Worm (Caenorhabditis elegans): Measurements from ENCODE around the gene unc-23.

Gene unc-23

DNA sequence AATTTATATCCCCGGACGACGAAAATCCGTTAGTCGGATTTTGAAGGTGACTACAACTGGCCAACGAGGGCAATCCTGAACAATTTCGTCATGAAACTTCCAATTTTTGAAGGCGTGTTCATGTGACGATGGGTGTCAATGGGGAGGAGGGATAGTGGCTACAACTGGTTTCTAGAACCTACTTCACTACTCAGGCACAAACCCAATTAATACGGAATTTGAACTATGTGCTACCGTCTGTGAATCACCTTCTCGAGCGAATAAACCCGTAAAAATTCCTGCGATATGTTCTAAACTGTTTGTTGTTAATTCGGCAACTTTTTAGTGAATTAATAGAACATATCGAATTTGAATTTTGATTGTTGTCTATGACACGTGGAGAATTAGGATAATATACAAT is 8.4 kb upstream of the unc-23 start:
- no peak for TF ChIP-seq ceh-13 (GFP tag; optimal IDR thresholded peaks at IDR 0.05)
- TF ChIP-seq pes-1 (GFP tag; IDR thresholded peaks at IDR 0.05) = no peak
- TF ChIP-seq aly-1 (tag; optimal IDR thresholded peaks at IDR 0.05) = no peak
- no peak for TF ChIP-seq ceh-36 (tag; optimal IDR thresholded peaks at IDR 0.05)
- no peak for TF ChIP-seq tra-4 (tag; optimal IDR thresholded peaks at IDR 0.05)
- TF ChIP-seq ets-7 (tag; optimal IDR thresholded peaks at IDR 0.05) = no peak
- TF ChIP-seq B0310.2 (tag; optimal IDR thresholded peaks at IDR 0.05) = no peak
- TF ChIP-seq ama-1 (optimal IDR thresholded peaks at IDR 0.05) = no peak
- no peak for TF ChIP-seq tbx-11 (GFP tag; IDR thresholded peaks at IDR 0.05)

DNA sequence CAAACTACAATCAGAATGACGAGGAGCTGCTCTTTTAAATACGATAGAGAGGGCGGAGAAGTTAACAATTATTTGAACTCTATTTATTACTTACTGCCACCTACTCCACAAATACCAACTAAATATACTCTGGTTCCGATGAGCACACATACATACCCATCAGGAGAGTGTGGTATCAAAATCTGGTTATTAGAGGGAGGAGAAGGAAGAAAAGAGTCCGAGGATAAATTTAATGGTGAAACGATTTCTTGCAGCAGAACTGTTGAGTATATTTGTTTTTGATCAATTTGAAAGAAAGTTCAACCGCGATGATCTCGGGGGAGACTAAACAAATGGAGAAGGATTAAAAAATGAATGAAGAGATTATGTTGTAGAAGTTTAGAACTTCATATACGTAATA is 7.2 kb upstream of the unc-23 start, which contains the start of gene H14N18.4:
TSS of gene H14N18.4 (minus strand) at position 12 of the 400 bp plus-strand sequence.
- no peak for TF ChIP-seq tra-4 (tag; optimal IDR thresholded peaks at IDR 0.05)

DNA sequence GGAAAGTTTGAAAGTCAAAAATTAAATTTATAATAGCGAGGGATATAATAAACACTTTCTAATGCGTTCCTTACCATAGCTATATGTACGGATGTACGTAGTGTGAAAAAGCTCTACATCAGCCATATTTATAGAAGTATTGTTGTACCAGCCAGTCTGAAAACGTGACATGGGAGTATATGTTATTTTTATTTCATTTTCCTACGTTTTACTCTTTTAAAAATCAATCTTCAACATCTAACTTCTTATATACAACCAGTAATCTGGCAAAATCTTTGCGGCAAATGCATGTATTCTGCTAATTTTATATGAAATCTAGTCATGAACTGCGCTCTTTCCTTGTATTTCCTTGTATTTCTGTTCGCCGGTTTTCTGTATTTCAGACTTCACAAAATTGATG is 3.8 kb upstream of the unc-23 start, which contains the start of gene H14N18.2:
TSS of gene H14N18.2 (plus strand) at position 301 of the 400 bp plus-strand sequence.
- TF ChIP-seq flt-1 (GFP tag; IDR thresholded peaks at IDR 0.05) = no peak
- no peak for TF ChIP-seq ama-1 (optimal IDR thresholded peaks at IDR 0.05)
- TF ChIP-seq pes-1 (GFP tag; IDR thresholded peaks at IDR 0.05) = no peak
- TF ChIP-seq ceh-36 (tag; optimal IDR thresholded peaks at IDR 0.05) = no peak
- no peak for TF ChIP-seq tbx-37 (GFP tag; conservative IDR thresholded peaks at IDR 0.05)
- no peak for TF ChIP-seq tbx-11 (GFP tag; IDR thresholded peaks at IDR 0.05)
- TF ChIP-seq sea-1 (GFP tag; conservative IDR thresholded peaks at IDR 0.05) = no peak
- TF ChIP-seq hnd-1 (tag; optimal IDR thresholded peaks at IDR 0.05) = no peak

DNA sequence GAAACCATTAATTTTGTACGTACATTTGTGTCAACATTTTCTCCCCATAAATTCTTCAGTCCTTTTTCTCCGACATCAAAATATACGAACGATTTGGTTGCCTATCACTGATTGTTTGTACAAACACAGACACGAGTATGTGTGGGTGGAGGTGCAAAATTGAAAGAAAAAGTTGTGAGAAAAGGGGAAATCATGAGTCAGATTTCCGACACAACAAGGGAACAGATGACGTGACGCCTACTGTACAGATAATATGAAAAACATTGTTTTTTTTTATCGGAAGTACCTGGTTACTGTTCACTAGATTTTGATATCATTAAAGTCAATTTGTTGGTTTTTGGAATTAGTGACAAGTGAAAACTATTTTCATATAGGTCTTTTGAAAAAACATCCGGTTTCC is 1.9 kb upstream of the unc-23 start:
- no peak for TF ChIP-seq ceh-36 (tag; optimal IDR thresholded peaks at IDR 0.05)
- TF ChIP-seq F13C5.2 (tag; optimal IDR thresholded peaks at IDR 0.05) = no peak

- no peak for TF ChIP-seq hnd-1 (tag; optimal IDR thresholded peaks at IDR 0.05)
These were observed 1.1 kb upstream of the unc-23 start for ce11 chrV:8935104-8935503.

- no peak for TF ChIP-seq ceh-36 (tag; optimal IDR thresholded peaks at IDR 0.05)
- TF ChIP-seq hnd-1 (tag; optimal IDR thresholded peaks at IDR 0.05) = no peak
- no peak for TF ChIP-seq scrt-1 (GFP tag; IDR thresholded peaks at IDR 0.05)
- TF ChIP-seq ceh-13 (GFP tag; optimal IDR thresholded peaks at IDR 0.05) = no peak
- TF ChIP-seq tbx-11 (GFP tag; IDR thresholded peaks at IDR 0.05) = no peak
- no peak for TF ChIP-seq sea-1 (GFP tag; conservative IDR thresholded peaks at IDR 0.05)
- no peak for TF ChIP-seq ama-1 (optimal IDR thresholded peaks at IDR 0.05)
- TF ChIP-seq ets-7 (tag; optimal IDR thresholded peaks at IDR 0.05) = no peak
- no peak for TF ChIP-seq flt-1 (GFP tag; IDR thresholded peaks at IDR 0.05)
- TF ChIP-seq F13C5.2 (tag; optimal IDR thresholded peaks at IDR 0.05) = no peak
- TF ChIP-seq tbx-37 (GFP tag; conservative IDR thresholded peaks at IDR 0.05) = no peak
- TF ChIP-seq hmbx-1 (tag; optimal IDR thresholded peaks at IDR 0.05) = no peak
- TF ChIP-seq tra-4 (tag; optimal IDR thresholded peaks at IDR 0.05) = no peak
These were observed 774 bp downstream of the unc-23 start for ce11 chrV:8936791-8937475.

DNA sequence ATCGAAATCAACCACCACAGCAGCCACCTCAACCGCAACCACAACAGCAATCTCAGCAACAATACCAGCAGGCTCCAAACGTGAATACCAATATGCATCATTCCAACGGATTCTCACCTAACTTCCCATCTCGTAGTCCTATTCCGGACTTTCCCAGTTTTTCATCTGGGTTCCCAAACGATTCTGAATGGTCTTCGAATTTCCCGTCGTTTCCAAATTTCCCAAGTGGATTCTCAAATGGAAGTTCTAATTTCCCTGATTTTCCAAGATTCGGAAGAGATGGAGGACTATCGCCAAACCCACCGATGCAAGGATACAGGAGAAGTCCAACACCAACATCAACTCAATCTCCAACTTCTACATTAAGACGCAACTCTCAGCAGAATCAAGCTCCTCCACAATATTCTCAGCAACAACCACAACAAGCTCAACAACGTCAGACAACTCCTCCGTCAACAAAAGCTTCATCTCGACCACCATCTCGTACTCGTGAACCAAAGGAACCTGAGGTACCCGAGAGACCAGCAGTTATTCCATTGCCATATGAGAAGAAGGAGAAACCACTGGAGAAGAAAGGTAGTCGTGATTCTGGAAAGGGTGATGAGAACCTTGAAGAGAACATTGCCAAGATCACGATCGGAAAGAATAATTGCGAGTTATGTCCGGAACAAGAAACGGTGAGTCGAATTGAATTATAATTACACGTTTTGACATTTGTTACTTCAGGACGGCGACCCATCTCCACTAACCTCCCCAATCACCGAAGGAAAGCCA is 1.5 kb downstream of the unc-23 start:
- TF ChIP-seq hnd-1 (tag; optimal IDR thresholded peaks at IDR 0.05) = no peak
- no peak for TF ChIP-seq F13C5.2 (tag; optimal IDR thresholded peaks at IDR 0.05)

ce11 chrV:8938445-8938844 is 2.3 kb downstream of the unc-23 start:
- no peak for TF ChIP-seq ceh-36 (tag; optimal IDR thresholded peaks at IDR 0.05)
- no peak for TF ChIP-seq ceh-13 (GFP tag; optimal IDR thresholded peaks at IDR 0.05)
- no peak for TF ChIP-seq tra-4 (tag; optimal IDR thresholded peaks at IDR 0.05)
- no peak for TF ChIP-seq ets-7 (tag; optimal IDR thresholded peaks at IDR 0.05)
- TF ChIP-seq hmbx-1 (tag; optimal IDR thresholded peaks at IDR 0.05) = no peak
- TF ChIP-seq B0310.2 (tag; optimal IDR thresholded peaks at IDR 0.05) = no peak
- TF ChIP-seq tbx-37 (GFP tag; conservative IDR thresholded peaks at IDR 0.05) = no peak
- TF ChIP-seq tbx-11 (GFP tag; IDR thresholded peaks at IDR 0.05) = no peak
- no peak for TF ChIP-seq hmg-4 (GFP tag; optimal IDR thresholded peaks at IDR 0.05)
- no peak for TF ChIP-seq pes-1 (GFP tag; IDR thresholded peaks at IDR 0.05)
- TF ChIP-seq F13C5.2 (tag; optimal IDR thresholded peaks at IDR 0.05) = no peak
- TF ChIP-seq scrt-1 (GFP tag; IDR thresholded peaks at IDR 0.05) = no peak
- TF ChIP-seq ama-1 (optimal IDR thresholded peaks at IDR 0.05) = no peak
- no peak for TF ChIP-seq flt-1 (GFP tag; IDR thresholded peaks at IDR 0.05)
- TF ChIP-seq sea-1 (GFP tag; conservative IDR thresholded peaks at IDR 0.05) = no peak
- no peak for TF ChIP-seq hnd-1 (tag; optimal IDR thresholded peaks at IDR 0.05)
- no peak for TF ChIP-seq aly-1 (tag; optimal IDR thresholded peaks at IDR 0.05)

DNA sequence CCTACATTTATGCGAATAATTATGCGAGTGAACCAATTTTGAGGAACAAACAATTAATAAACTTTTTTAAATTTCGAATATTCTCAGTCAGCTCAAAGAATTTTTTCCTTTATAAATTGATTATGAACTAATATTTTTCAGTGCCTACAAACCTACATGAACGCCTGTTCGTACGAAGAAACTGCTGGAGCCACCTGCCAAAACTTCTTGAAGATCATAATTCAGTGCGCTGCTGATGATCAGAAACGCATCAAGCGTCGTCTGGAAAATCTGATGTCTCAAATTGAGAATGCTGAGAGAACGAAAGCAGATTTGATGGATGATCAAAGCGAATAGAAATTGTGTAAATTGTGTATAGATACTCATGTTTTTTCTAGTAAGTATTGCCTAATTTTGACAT is 2.8 kb downstream of the unc-23 start:
- TF ChIP-seq sea-1 (GFP tag; conservative IDR thresholded peaks at IDR 0.05) (no peak), ceh-13 (GFP tag; optimal IDR thresholded peaks at IDR 0.05) (no peak), aly-1 (tag; optimal IDR thresholded peaks at IDR 0.05) (no peak), tbx-37 (GFP tag; conservative IDR thresholded peaks at IDR 0.05) (no peak), tbx-11 (GFP tag; IDR thresholded peaks at IDR 0.05) (no peak), tra-4 (tag; optimal IDR thresholded peaks at IDR 0.05) (no peak), hmbx-1 (tag; optimal IDR thresholded peaks at IDR 0.05) (no peak), F13C5.2 (tag; optimal IDR thresholded peaks at IDR 0.05) (no peak)

Data from whole organism, early embryonic.